Worm (Caenorhabditis elegans) whole organism, late embryonic: Measurements from ENCODE around the gene F53F8.4.

Experiments
- C08G9.2 ChIP-seq: sonication (generic microtip); optimal IDR thresholded peaks from 2 replicates; lab custom pipeline; 2016; ENCODE audit warnings: mild to moderate bottlenecking, missing genetic modification characterization, moderate library complexity, missing compliant biosample characterization
- K02D7.2 ChIP-seq: sonication (generic microtip); optimal IDR thresholded peaks from 2 replicates; lab custom pipeline; 2017; ENCODE audit warnings: mild to moderate bottlenecking, missing genetic modification characterization, missing compliant biosample characterization
- K09A11.1 ChIP-seq: sonication (generic microtip); optimal IDR thresholded peaks from 2 replicates; lab custom pipeline; 2017; ENCODE audit warnings: antibody characterized with exemption, mild to moderate bottlenecking, missing genetic modification characterization, missing compliant biosample characterization; ENCODE audit not compliant: insufficient read depth
- T23F11.4 ChIP-seq: fragments of 200-800 bp; sonication (Bioruptor generic); optimal IDR thresholded peaks from 2 replicates; lab custom pipeline; 2018; ENCODE audit warnings: mild to moderate bottlenecking, missing genetic modification characterization, missing compliant biosample characterization
- ahr-1 ChIP-seq: sonication (generic microtip); optimal IDR thresholded peaks from 2 replicates; lab custom pipeline; 2016; ENCODE audit warnings: missing genetic modification characterization, missing compliant biosample characterization
- ceh-14 ChIP-seq: sonication (generic microtip); optimal IDR thresholded peaks from 2 replicates; lab custom pipeline; 2016; ENCODE audit warnings: missing genotype, missing genetic modification characterization, missing compliant biosample characterization
- ceh-18 ChIP-seq: sonication (generic microtip); optimal IDR thresholded peaks from 2 replicates; lab custom pipeline; 2016; ENCODE audit warnings: missing genetic modification characterization, missing compliant biosample characterization
- ceh-19 ChIP-seq: fragments of 200-800 bp; sonication (Bioruptor generic); optimal IDR thresholded peaks from 2 replicates; lab custom pipeline; 2018; ENCODE audit warnings: mild to moderate bottlenecking, missing genetic modification characterization, missing compliant biosample characterization
- ceh-22 ChIP-seq: sonication (generic microtip); optimal IDR thresholded peaks from 2 replicates; lab custom pipeline; 2017; ENCODE audit warnings: missing biosample characterization, missing genetic modification characterization
- ceh-24 ChIP-seq: sonication (generic microtip); optimal IDR thresholded peaks from 2 replicates; lab custom pipeline; 2016; ENCODE audit warnings: mild to moderate bottlenecking, missing genetic modification characterization, missing compliant biosample characterization
- ceh-34 ChIP-seq: sonication (generic microtip); optimal IDR thresholded peaks from 2 replicates; lab custom pipeline; 2016; ENCODE audit warnings: mild to moderate bottlenecking, missing genetic modification characterization, missing compliant biosample characterization
- ceh-45 ChIP-seq: fragments of 200-800 bp; sonication (Bioruptor generic); IDR thresholded peaks from 2 replicates; pipeline ENCODE4 v1.3.6; 2022; ENCODE audit warnings: missing genetic modification reagents, missing genetic modification characterization, missing compliant biosample characterization
- ceh-48 ChIP-seq: sonication (generic microtip); optimal IDR thresholded peaks from 2 replicates; lab custom pipeline; 2016; ENCODE audit warnings: missing genetic modification characterization, inconsistent platforms, missing compliant biosample characterization
- ceh-6 ChIP-seq: fragments of 200-800 bp; sonication (Bioruptor generic); optimal IDR thresholded peaks from 2 replicates; lab custom pipeline; 2018; ENCODE audit warnings: mild to moderate bottlenecking, missing genetic modification characterization, missing compliant biosample characterization
- ceh-9 ChIP-seq: sonication (generic microtip); optimal IDR thresholded peaks from 2 replicates; lab custom pipeline; 2016; ENCODE audit warnings: mild to moderate bottlenecking, missing genetic modification characterization, inconsistent platforms, missing compliant biosample characterization
- che-1 ChIP-seq: sonication (generic microtip); optimal IDR thresholded peaks from 2 replicates; lab custom pipeline; 2016; ENCODE audit warnings: mild to moderate bottlenecking, missing genetic modification characterization, missing compliant biosample characterization
- dmd-4 ChIP-seq: sonication (generic microtip); optimal IDR thresholded peaks from 2 replicates; lab custom pipeline; 2016; ENCODE audit warnings: borderline replicate concordance, missing genetic modification characterization, missing compliant biosample characterization
- dve-1 ChIP-seq: sonication (generic microtip); optimal IDR thresholded peaks from 2 replicates; lab custom pipeline; 2017; ENCODE audit warnings: antibody characterized with exemption, mild to moderate bottlenecking, missing genetic modification characterization, missing compliant biosample characterization
- elt-2 ChIP-seq: sonication (generic microtip); optimal IDR thresholded peaks from 2 replicates; lab custom pipeline; 2016; ENCODE audit warnings: missing genetic modification reagents, missing genetic modification characterization, missing compliant biosample characterization
- elt-4 ChIP-seq: sonication (generic microtip); optimal IDR thresholded peaks from 2 replicates; lab custom pipeline; 2016; ENCODE audit warnings: missing genetic modification characterization, missing compliant biosample characterization
- ets-4 ChIP-seq: sonication (generic microtip); optimal IDR thresholded peaks from 2 replicates; lab custom pipeline; 2016; ENCODE audit warnings: missing genetic modification characterization, missing compliant biosample characterization
- eyg-1 ChIP-seq: sonication (generic microtip); optimal IDR thresholded peaks from 2 replicates; lab custom pipeline; 2016; ENCODE audit warnings: missing genotype, missing genetic modification characterization, missing compliant biosample characterization
- fax-1 ChIP-seq: sonication (generic microtip); optimal IDR thresholded peaks from 2 replicates; lab custom pipeline; 2016; ENCODE audit warnings: missing genotype, missing genetic modification characterization, missing compliant biosample characterization
- fkh-10 ChIP-seq: fragments of 150-350 bp; optimal IDR thresholded peaks from 2 replicates; lab custom pipeline; 2014; ENCODE audit warnings: missing biosample characterization, missing genetic modification reagents, missing genetic modification characterization
- gmeb-2 ChIP-seq: sonication (generic microtip); optimal IDR thresholded peaks from 2 replicates; lab custom pipeline; 2016; ENCODE audit warnings: missing genetic modification characterization, inconsistent platforms, missing compliant biosample characterization
- hlh-13 ChIP-seq: fragments of 200-800 bp; sonication (Bioruptor generic); optimal IDR thresholded peaks from 2 replicates; lab custom pipeline; 2018; ENCODE audit warnings: mild to moderate bottlenecking, missing genetic modification characterization, missing compliant biosample characterization
- hlh-15 ChIP-seq: sonication (generic microtip); optimal IDR thresholded peaks from 2 replicates; lab custom pipeline; 2016; ENCODE audit warnings: missing genetic modification characterization, missing compliant biosample characterization
- hlh-6 ChIP-seq: sonication (generic microtip); optimal IDR thresholded peaks from 2 replicates; lab custom pipeline; 2016; ENCODE audit warnings: missing genotype, missing genetic modification characterization, missing compliant biosample characterization
- hlh-8 ChIP-seq: sonication (generic microtip); optimal IDR thresholded peaks from 2 replicates; lab custom pipeline; 2016; ENCODE audit warnings: missing genotype, missing genetic modification characterization, missing compliant biosample characterization
- lim-6 ChIP-seq: sonication (generic microtip); optimal IDR thresholded peaks from 2 replicates; lab custom pipeline; 2016; ENCODE audit warnings: missing genetic modification characterization, missing compliant biosample characterization
- lin-11 ChIP-seq: fragments of 200-800 bp; sonication (Bioruptor generic); optimal IDR thresholded peaks from 2 replicates; lab custom pipeline; 2018; ENCODE audit warnings: mild to moderate bottlenecking, missing genetic modification characterization, missing compliant biosample characterization
- madf-2 ChIP-seq: sonication (generic microtip); optimal IDR thresholded peaks from 2 replicates; lab custom pipeline; 2017; ENCODE audit warnings: missing genetic modification characterization, missing compliant biosample characterization
- mec-3 ChIP-seq: sonication (generic microtip); optimal IDR thresholded peaks from 2 replicates; lab custom pipeline; 2016; ENCODE audit warnings: borderline replicate concordance, missing genetic modification characterization, missing compliant biosample characterization
- nhr-11 ChIP-seq: fragments of 150-350 bp; optimal IDR thresholded peaks from 2 replicates; lab custom pipeline; 2014; ENCODE audit warnings: missing biosample characterization, missing genetic modification characterization
- pat-9 ChIP-seq: fragments of 200-800 bp; sonication (Bioruptor generic); optimal IDR thresholded peaks from 2 replicates; lab custom pipeline; 2018; ENCODE audit warnings: mild to moderate bottlenecking, missing genetic modification characterization, moderate library complexity, missing compliant biosample characterization
- pax-1 ChIP-seq: fragments of 150-350 bp; optimal IDR thresholded peaks from 2 replicates; lab custom pipeline; 2014; ENCODE audit warnings: missing biosample characterization, missing genetic modification characterization
- pha-2 ChIP-seq: sonication (generic microtip); optimal IDR thresholded peaks from 2 replicates; lab custom pipeline; 2017; ENCODE audit warnings: mild to moderate bottlenecking, missing genetic modification characterization, missing compliant biosample characterization
- pqm-1 ChIP-seq: sonication (generic microtip); optimal IDR thresholded peaks from 2 replicates; lab custom pipeline; 2016; ENCODE audit warnings: missing genetic modification characterization, missing compliant biosample characterization
- pros-1 ChIP-seq: fragments of 150-350 bp; optimal IDR thresholded peaks from 2 replicates; lab custom pipeline; 2014; ENCODE audit warnings: missing biosample characterization, missing genetic modification reagents, missing genetic modification characterization
- ref-2 ChIP-seq: sonication (generic microtip); optimal IDR thresholded peaks from 2 replicates; lab custom pipeline; 2016; ENCODE audit warnings: missing genetic modification characterization, missing compliant biosample characterization
- rnt-1 ChIP-seq: sonication (generic microtip); optimal IDR thresholded peaks from 2 replicates; lab custom pipeline; 2016; ENCODE audit warnings: missing genetic modification characterization, missing compliant biosample characterization
- sox-2 ChIP-seq: fragments of 200-800 bp; sonication (Bioruptor generic); IDR thresholded peaks from 2 replicates; pipeline ENCODE4 v1.3.6; 2022; ENCODE audit warnings: missing genetic modification reagents, missing genetic modification characterization, missing compliant biosample characterization
- syd-9 ChIP-seq: sonication (generic microtip); optimal IDR thresholded peaks from 2 replicates; lab custom pipeline; 2016; ENCODE audit warnings: mild to moderate bottlenecking, missing genetic modification characterization, moderate library complexity, missing compliant biosample characterization
- tbx-2 ChIP-seq: sonication (generic microtip); optimal IDR thresholded peaks from 2 replicates; lab custom pipeline; 2016; ENCODE audit warnings: missing genetic modification characterization, missing compliant biosample characterization
- tbx-7 ChIP-seq: sonication (generic microtip); optimal IDR thresholded peaks from 2 replicates; lab custom pipeline; 2016; ENCODE audit warnings: missing genotype, missing genetic modification characterization, missing compliant biosample characterization
- ttx-3 ChIP-seq: sonication (generic microtip); optimal IDR thresholded peaks from 2 replicates; lab custom pipeline; 2016; ENCODE audit warnings: missing genetic modification reagents, missing genetic modification characterization, missing compliant biosample characterization
- unc-3 ChIP-seq, 2 experiments: fragments of 200-800 bp in 1 of 2; sonication (Bioruptor generic) in 1 of 2; sonication (generic microtip) in 1 of 2; conservative IDR thresholded peaks in 1 of 2; optimal IDR thresholded peaks in 1 of 2; 2 replicates each; pipeline versions ENCODE4 v1.3.6 to Lab custom; 2016 to 2022; ENCODE audit warnings: missing compliant biosample characterization in 2 of 2, missing genetic modification characterization in 2 of 2, missing genetic modification reagents in 1 of 2
- unc-42 ChIP-seq: sonication (generic microtip); optimal IDR thresholded peaks from 2 replicates; lab custom pipeline; 2016; ENCODE audit warnings: missing genotype, missing genetic modification characterization, missing compliant biosample characterization
- unc-55 ChIP-seq: sonication (generic microtip); optimal IDR thresholded peaks from 2 replicates; lab custom pipeline; 2017; ENCODE audit warnings: missing biosample characterization, missing genetic modification reagents, missing genetic modification characterization
- zip-5 ChIP-seq: sonication (generic microtip); optimal IDR thresholded peaks from 2 replicates; lab custom pipeline; 2016; ENCODE audit warnings: missing genetic modification characterization, missing compliant biosample characterization

Gene F53F8.4

DNA sequence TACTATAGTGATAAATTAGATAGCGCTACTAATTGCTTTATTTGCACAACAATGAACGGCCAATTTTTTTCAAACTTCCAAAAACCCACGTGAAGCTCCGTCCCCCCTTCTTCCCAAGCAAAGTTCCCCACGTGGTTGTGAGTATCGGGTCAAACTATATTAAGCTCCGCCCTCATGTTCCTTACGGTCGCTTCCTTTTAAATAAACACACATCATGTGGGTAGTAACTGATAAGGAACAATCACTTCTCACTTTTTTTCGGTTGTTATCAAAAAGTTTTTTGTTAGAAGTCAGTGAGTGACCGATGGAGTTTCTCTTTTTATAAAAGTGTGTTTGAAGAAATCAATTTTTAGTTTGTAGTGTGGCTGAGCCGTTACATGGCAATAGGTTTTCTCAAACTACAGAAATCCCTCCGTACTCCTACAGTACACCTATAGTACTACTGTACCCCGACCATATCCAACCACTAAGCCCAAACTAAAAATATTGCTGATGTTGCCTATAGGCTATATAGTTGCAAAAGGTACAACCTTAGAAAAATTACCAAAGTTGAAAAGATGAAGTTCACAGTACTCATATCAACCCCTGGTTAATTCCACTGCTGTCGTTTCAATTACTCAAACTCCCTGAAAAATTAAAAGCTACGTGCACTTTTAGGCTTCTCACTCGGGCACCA lies 21.0 kb upstream of the F53F8.4 start:
- TF ChIP-seq mec-3 (tag; lab: Kevin White, UChicago) (no peak), elt-2 (peak; percentile 56)

DNA sequence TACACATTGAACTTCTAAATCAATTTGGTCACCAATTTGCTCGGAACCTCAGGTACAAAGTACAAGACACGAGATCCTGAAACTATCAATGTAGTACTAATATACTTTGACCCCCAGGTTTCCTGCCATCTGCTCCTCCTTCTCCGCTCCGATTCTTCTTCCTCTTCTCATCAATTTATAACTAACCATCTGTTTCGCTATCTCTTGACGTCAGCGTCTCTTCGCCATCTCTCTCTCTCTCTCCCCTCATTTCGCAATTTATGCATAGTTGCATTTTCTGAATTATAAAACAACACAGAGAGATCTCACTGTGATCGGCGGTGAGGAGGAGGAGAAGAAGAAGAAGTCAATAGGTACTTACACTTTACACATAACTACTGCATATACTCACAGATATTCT lies 20.2 kb upstream of the F53F8.4 start:
- TF ChIP-seq T23F11.4 (no peak), che-1 (tag; lab: Kevin White, UChicago) (no peak), tbx-7 (tag; lab: Kevin White, UChicago) (no peak), ceh-19 (GFP tag; lab: Kevin White, UChicago) (no peak), ceh-22 (tag; lab: Kevin White, UChicago) (no peak), ceh-48 (no peak), C08G9.2 (no peak), ttx-3 (tag; lab: Kevin White, UChicago) (no peak), pros-1 (tag; lab: Kevin White, UChicago) (no peak), unc-55 (GFP tag; lab: Kevin White, UChicago) (peak; percentile 85), rnt-1 (tag; lab: Kevin White, UChicago) (peak; percentile 33), fax-1 (tag; lab: Kevin White, UChicago) (no peak), K02D7.2 (tag; lab: Kevin White, UChicago) (no peak), nhr-11 (no peak), ceh-34 (tag; lab: Kevin White, UChicago) (peak; percentile 30), hlh-13 (no peak), syd-9 (tag; lab: Kevin White, UChicago) (no peak), ceh-45 (GFP tag; lab: Robert Waterston, UW) (no peak), K09A11.1 (no peak), lim-6 (no peak), ceh-24 (tag; lab: Kevin White, UChicago) (no peak), ref-2 (tag; lab: Kevin White, UChicago) (no peak), elt-4 (tag; lab: Kevin White, UChicago) (no peak), unc-3 (GFP tag; conservative IDR thresholded peaks at IDR 0.05; lab: Robert Waterston, UW) (no peak), unc-3 (tag; optimal IDR thresholded peaks at IDR 0.05; lab: Kevin White, UChicago) (no peak), pha-2 (peak; percentile 25), eyg-1 (tag; lab: Kevin White, UChicago) (no peak), ahr-1 (tag; lab: Kevin White, UChicago) (no peak), tbx-2 (peak; percentile 28), fkh-10 (GFP tag; lab: Kevin White, UChicago) (no peak), sox-2 (GFP tag; lab: Robert Waterston, UW) (no peak), zip-5 (tag; lab: Kevin White, UChicago) (no peak), ceh-6 (GFP tag; lab: Kevin White, UChicago) (no peak), unc-42 (tag; lab: Kevin White, UChicago) (peak; percentile 78), pax-1 (tag; lab: Kevin White, UChicago) (no peak), lin-11 (tag; lab: Kevin White, UChicago) (no peak), dve-1 (no peak), hlh-6 (tag; lab: Kevin White, UChicago) (no peak), pat-9 (tag; lab: Kevin White, UChicago) (peak; percentile 45), hlh-8 (tag; lab: Kevin White, UChicago) (peak; percentile 92), dmd-4 (tag; lab: Kevin White, UChicago) (no peak), pqm-1 (tag; lab: Kevin White, UChicago) (no peak), hlh-15 (tag; lab: Kevin White, UChicago) (no peak), ceh-14 (tag; lab: Kevin White, UChicago) (no peak), ceh-18 (tag; lab: Kevin White, UChicago) (peak; percentile 92), madf-2 (tag; lab: Kevin White, UChicago) (no peak), ceh-9 (no peak), ets-4 (tag; lab: Kevin White, UChicago) (no peak), gmeb-2 (no peak)
